Worm (Caenorhabditis elegans) whole organism, young adult: ENCODE data around the gene aptf-3.
A peak's percentile ranks its signal among the peaks of the same experiment; 100 is the strongest.

Experiments used
- B0261.1 ChIP-seq: sonication (generic microtip); optimal IDR thresholded peaks from 2 replicates; lab custom pipeline; 2016; ENCODE audit warnings: mild to moderate bottlenecking, missing genetic modification characterization, moderate library complexity, missing compliant biosample characterization
- B0336.3 ChIP-seq: fragments of 200-800 bp; sonication (Bioruptor generic); IDR thresholded peaks from 2 replicates; pipeline ENCODE4 v1.3.6; 2022; ENCODE audit warnings: missing genetic modification characterization, missing compliant biosample characterization
- C17E4.6 ChIP-seq: fragments of 200-800 bp; sonication (Bioruptor generic); IDR thresholded peaks from 2 replicates; pipeline ENCODE4 v1.3.6; 2022; ENCODE audit warnings: missing genetic modification reagents, missing genetic modification characterization, missing compliant biosample characterization
- F23B12.7 ChIP-seq: sonication (generic microtip); optimal IDR thresholded peaks from 2 replicates; lab custom pipeline; 2017; ENCODE audit warnings: missing genetic modification characterization, mild to moderate bottlenecking, missing compliant biosample characterization, antibody characterized with exemption, moderate library complexity; ENCODE audit not compliant: insufficient read depth
- F33H1.4 ChIP-seq: fragments of 200-800 bp; sonication (Bioruptor generic); IDR thresholded peaks from 2 replicates; pipeline ENCODE4 v1.3.6; 2022; ENCODE audit warnings: missing genetic modification reagents, missing genetic modification characterization, missing compliant biosample characterization
- F39B2.1 ChIP-seq: fragments of 200-800 bp; sonication (Bioruptor generic); IDR thresholded peaks from 2 replicates; pipeline ENCODE4 v1.3.6; 2022; ENCODE audit warnings: missing genetic modification reagents, missing genetic modification characterization, missing compliant biosample characterization
- K11D2.4 ChIP-seq: fragments of 200-800 bp; sonication (Bioruptor generic); IDR thresholded peaks from 2 replicates; pipeline ENCODE4 v1.3.6; 2022; ENCODE audit warnings: missing genetic modification reagents, missing genetic modification characterization, missing compliant biosample characterization
- K12H6.12 ChIP-seq: fragments of 200-800 bp; sonication (Bioruptor generic); optimal IDR thresholded peaks from 2 replicates; lab custom pipeline; 2018; ENCODE audit warnings: mild to moderate bottlenecking, missing genetic modification characterization, missing compliant biosample characterization
- T26A5.8 ChIP-seq: sonication (generic microtip); optimal IDR thresholded peaks from 2 replicates; lab custom pipeline; 2016; ENCODE audit warnings: missing genetic modification characterization, missing compliant biosample characterization
- akir-1 ChIP-seq: fragments of 200-800 bp; sonication (Bioruptor generic); optimal IDR thresholded peaks from 2 replicates; lab custom pipeline; 2018; ENCODE audit warnings: mild to moderate bottlenecking, missing genetic modification characterization, moderate library complexity, missing compliant biosample characterization
- atf-7 ChIP-seq: sonication (generic microtip); optimal IDR thresholded peaks from 2 replicates; lab custom pipeline; 2017; ENCODE audit warnings: mild to moderate bottlenecking, missing genetic modification characterization, missing compliant biosample characterization
- attf-5 ChIP-seq: fragments of 200-800 bp; sonication (Bioruptor generic); optimal IDR thresholded peaks from 2 replicates; lab custom pipeline; 2018; ENCODE audit warnings: mild to moderate bottlenecking, missing genetic modification characterization, missing compliant biosample characterization
- attf-6 ChIP-seq: fragments of 200-800 bp; sonication (Bioruptor generic); IDR thresholded peaks from 2 replicates; pipeline ENCODE4 v1.3.6; 2022; ENCODE audit warnings: missing genetic modification reagents, missing genetic modification characterization, missing compliant biosample characterization
- ccch-3 ChIP-seq: fragments of 200-800 bp; sonication (Bioruptor generic); optimal IDR thresholded peaks from 2 replicates; lab custom pipeline; 2018; ENCODE audit warnings: mild to moderate bottlenecking, missing genetic modification characterization, missing compliant biosample characterization
- dpff-1 ChIP-seq: sonication (generic microtip); optimal IDR thresholded peaks from 2 replicates; lab custom pipeline; 2017; ENCODE audit warnings: mild to moderate bottlenecking, missing genetic modification characterization, missing compliant biosample characterization
- dpl-1 ChIP-seq: fragments of 150-350 bp; optimal IDR thresholded peaks from 2 replicates; lab custom pipeline; 2014; ENCODE audit warnings: missing biosample characterization, missing genetic modification reagents, missing genetic modification characterization
- egrh-3 ChIP-seq: fragments of 200-800 bp; sonication (Bioruptor generic); IDR thresholded peaks from 2 replicates; pipeline ENCODE4 v1.3.6; 2022; ENCODE audit warnings: missing genetic modification reagents, missing genetic modification characterization, missing compliant biosample characterization
- ekl-4 ChIP-seq: fragments of 200-800 bp; sonication (Bioruptor generic); IDR thresholded peaks from 2 replicates; pipeline ENCODE4 v1.3.6; 2022; ENCODE audit warnings: missing genetic modification reagents, missing genetic modification characterization, missing compliant biosample characterization
- fkh-3 ChIP-seq: sonication (generic microtip); optimal IDR thresholded peaks from 2 replicates; lab custom pipeline; 2016; ENCODE audit warnings: mild to moderate bottlenecking, missing genetic modification characterization, missing compliant biosample characterization
- gei-17 ChIP-seq: fragments of 200-800 bp; sonication (Bioruptor generic); optimal IDR thresholded peaks from 2 replicates; lab custom pipeline; 2018; ENCODE audit warnings: mild to moderate bottlenecking, missing genetic modification characterization, missing compliant biosample characterization
- him-1 ChIP-seq: sonication (generic microtip); optimal IDR thresholded peaks from 2 replicates; lab custom pipeline; 2016; ENCODE audit warnings: missing genotype, missing genetic modification reagents, missing genetic modification characterization, missing compliant biosample characterization
- hsf-1 ChIP-seq: fragments of 200-800 bp; sonication (Bioruptor generic); IDR thresholded peaks from 2 replicates; pipeline ENCODE4 v1.3.6; 2022; ENCODE audit warnings: missing genetic modification reagents, missing genetic modification characterization, missing compliant biosample characterization
- lin-35 ChIP-seq, 3 experiments: fragments of 150-350 bp in 2 of 3; sonication (generic microtip) in 1 of 3; optimal IDR thresholded peaks; 2 replicates each; lab custom pipeline; 2014 to 2018; ENCODE audit warnings: missing biosample characterization in 3 of 3, missing genetic modification characterization in 3 of 3, missing genetic modification reagents in 3 of 3
- lin-54 ChIP-seq: fragments of 200-800 bp; sonication (Bioruptor generic); optimal IDR thresholded peaks from 2 replicates; lab custom pipeline; 2018; ENCODE audit warnings: mild to moderate bottlenecking, missing genetic modification characterization, missing compliant biosample characterization
- lir-1 ChIP-seq: fragments of 200-800 bp; sonication (Bioruptor generic); conservative IDR thresholded peaks from 2 replicates; pipeline ENCODE4 v1.3.6; 2022; ENCODE audit warnings: missing genetic modification reagents, missing genetic modification characterization, missing compliant biosample characterization
- lsl-1 ChIP-seq: fragments of 200-800 bp; sonication (Bioruptor generic); optimal IDR thresholded peaks from 2 replicates; lab custom pipeline; 2018; ENCODE audit warnings: mild to moderate bottlenecking, missing genetic modification characterization, moderate library complexity, missing compliant biosample characterization
- madf-10 ChIP-seq: sonication (generic microtip); optimal IDR thresholded peaks from 2 replicates; lab custom pipeline; 2016; ENCODE audit warnings: mild to moderate bottlenecking, missing genetic modification characterization, missing compliant biosample characterization
- mxl-1 ChIP-seq: sonication (generic microtip); optimal IDR thresholded peaks from 2 replicates; lab custom pipeline; 2016; ENCODE audit warnings: missing genetic modification characterization, missing compliant biosample characterization
- nfya-1 ChIP-seq: sonication (generic microtip); optimal IDR thresholded peaks from 2 replicates; lab custom pipeline; 2017; ENCODE audit warnings: antibody characterized with exemption, missing compliant biosample characterization, missing genetic modification characterization, borderline replicate concordance; ENCODE audit not compliant: insufficient read depth
- nhr-120 ChIP-seq: fragments of 200-800 bp; sonication (Bioruptor generic); IDR thresholded peaks from 2 replicates; pipeline ENCODE4 v1.3.6; 2022; ENCODE audit warnings: missing genetic modification characterization, missing compliant biosample characterization
- nhr-179 ChIP-seq: sonication (generic microtip); optimal IDR thresholded peaks from 2 replicates; lab custom pipeline; 2016; ENCODE audit warnings: mild to moderate bottlenecking, missing genetic modification characterization, missing compliant biosample characterization
- pha-4 ChIP-seq: fragments of 150-350 bp; sonication (generic microtip); optimal IDR thresholded peaks from 2 replicates; lab custom pipeline; 2014; ENCODE audit warnings: missing biosample characterization, missing genetic modification reagents, missing genetic modification characterization
- rec-8 ChIP-seq, 2 experiments: sonication (generic microtip); optimal IDR thresholded peaks; 2 replicates each; lab custom pipeline; 2016; ENCODE audit warnings: mild to moderate bottlenecking in 2 of 2, missing genetic modification characterization in 2 of 2, missing genetic modification reagents in 2 of 2, missing genotype in 2 of 2, missing biosample characterization in 1 of 2, missing compliant biosample characterization in 1 of 2, moderate library complexity in 1 of 2
- sdz-38 ChIP-seq: sonication (generic microtip); optimal IDR thresholded peaks from 2 replicates; lab custom pipeline; 2016; ENCODE audit warnings: missing genotype, missing genetic modification characterization, missing compliant biosample characterization
- snpc-1.3 ChIP-seq: sonication (generic microtip); optimal IDR thresholded peaks from 2 replicates; lab custom pipeline; 2017; ENCODE audit warnings: missing genetic modification characterization, mild to moderate bottlenecking, missing compliant biosample characterization, antibody characterized with exemption, moderate library complexity, missing genotype, missing genetic modification reagents; ENCODE audit not compliant: insufficient read depth
- snpc-3.4 ChIP-seq: sonication (generic microtip); optimal IDR thresholded peaks from 2 replicates; lab custom pipeline; 2017; ENCODE audit warnings: missing genetic modification characterization, mild to moderate bottlenecking, missing compliant biosample characterization, antibody characterized with exemption, moderate library complexity, missing genotype, missing genetic modification reagents
- snpc-4 ChIP-seq, 5 experiments: fragments of 150-350 bp in 1 of 5; sonication (generic microtip) in 4 of 5; optimal IDR thresholded peaks; 2 replicates each; lab custom pipeline; 2014 to 2018; ENCODE audit warnings: missing genetic modification characterization in 5 of 5, missing biosample characterization in 3 of 5, antibody characterized with exemption in 2 of 5, mild to moderate bottlenecking in 2 of 5, missing compliant biosample characterization in 2 of 5, missing genotype in 2 of 5, moderate library complexity in 2 of 5, missing genetic modification reagents in 1 of 5
- somi-1 ChIP-seq: fragments of 200-800 bp; sonication (Bioruptor generic); optimal IDR thresholded peaks from 2 replicates; lab custom pipeline; 2018; ENCODE audit warnings: mild to moderate bottlenecking, missing genetic modification characterization, missing compliant biosample characterization
- tbp1 ChIP-seq: fragments of 200-800 bp; sonication (Bioruptor generic); optimal IDR thresholded peaks from 2 replicates; lab custom pipeline; 2018; ENCODE audit warnings: mild to moderate bottlenecking, missing genetic modification characterization, missing compliant biosample characterization
- tlf-1 ChIP-seq: fragments of 200-800 bp; sonication (Bioruptor generic); optimal IDR thresholded peaks from 2 replicates; lab custom pipeline; 2018; ENCODE audit warnings: mild to moderate bottlenecking, missing genetic modification characterization, missing compliant biosample characterization
- unc-130 ChIP-seq: sonication (generic microtip); optimal IDR thresholded peaks from 2 replicates; lab custom pipeline; 2016; ENCODE audit warnings: missing genetic modification reagents, missing genetic modification characterization, missing compliant biosample characterization
- unc-62 ChIP-seq: fragments of 150-350 bp; optimal IDR thresholded peaks from 2 replicates; lab custom pipeline; 2014; ENCODE audit warnings: missing biosample characterization, missing genetic modification reagents, missing genetic modification characterization
- ztf-18 ChIP-seq: sonication (generic microtip); optimal IDR thresholded peaks from 2 replicates; lab custom pipeline; 2016; ENCODE audit warnings: missing genotype, mild to moderate bottlenecking, missing genetic modification characterization, missing compliant biosample characterization

Gene aptf-3

ce11 chrII:8570977-8571376, 23.0 kb upstream of the aptf-3 start, which contains the start of gene bcs-1 (continued):
- TF ChIP-seq C17E4.6 (GFP tag; lab: Robert Waterston, UW) = 0 out of 2 replicates have a peak, but pooled peaks have one; percentile 14
- TF ChIP-seq B0261.1 = no peak
- no peak for TF ChIP-seq K12H6.12
- TF ChIP-seq snpc-3.4 (tag; lab: Kevin White, UChicago) = no peak
- TF ChIP-seq snpc-4 (GFP tag; optimal IDR thresholded peaks at IDR 0.05; lab: Kevin White, UChicago) = peak; percentile 28
- TF ChIP-seq snpc-4 (tag; optimal IDR thresholded peaks at IDR 0.05; lab: Kevin White, UChicago) = no peak
- 0 out of 2 replicates have a peak, but pooled peaks have one; percentile 44 for TF ChIP-seq F39B2.1 (GFP tag; lab: Robert Waterston, UW)
- TF ChIP-seq B0336.3 = peak; percentile 52; the same call in 1 of the 2 replicates
- TF ChIP-seq him-1 (tag; lab: Kevin White, UChicago) = no peak
- no peak for TF ChIP-seq lir-1 (GFP tag; lab: Robert Waterston, UW)
- peak; percentile 19 for TF ChIP-seq F33H1.4 (GFP tag; lab: Robert Waterston, UW)
- TF ChIP-seq akir-1 (GFP tag; lab: Kevin White, UChicago) = no peak
- no peak for TF ChIP-seq ztf-18 (tag; lab: Kevin White, UChicago)
- TF ChIP-seq attf-6 (GFP tag; lab: Robert Waterston, UW) = peak; percentile 42
- TF ChIP-seq nfya-1 = no peak
- TF ChIP-seq lsl-1 (GFP tag; lab: Kevin White, UChicago) = peak; percentile 26

- TF ChIP-seq lin-54 (GFP tag; lab: Kevin White, UChicago) = no peak
- TF ChIP-seq hsf-1 (GFP tag; lab: Robert Waterston, UW) = no peak
- no peak for TF ChIP-seq snpc-1.3 (tag; lab: Kevin White, UChicago)
- no peak for TF ChIP-seq tbp1 (GFP tag; lab: Kevin White, UChicago)
- no peak for TF ChIP-seq egrh-3 (GFP tag; lab: Robert Waterston, UW)
- TF ChIP-seq tlf-1 = no peak
- TF ChIP-seq, all 124 proteins: peak for 0
These were observed 20.9 kb upstream of the aptf-3 start, which contains the start of gene F54C9.7 for ce11 chrII:8573044-8573443. F54C9.7 (plus strand) TSS chrII:8573344.

- TF ChIP-seq hsf-1 (GFP tag; lab: Robert Waterston, UW) (peak; percentile 65; the same call in 1 of the 2 replicates), lin-35 (GFP tag; optimal IDR thresholded peaks at IDR 0.05; lab: Kevin White, UChicago) (peak in 1 of 3 experiments; percentile 2), nfya-1 (no peak), tlf-1 (peak; percentile 25), attf-6 (GFP tag; lab: Robert Waterston, UW) (no peak), mxl-1 (no peak), unc-62 (GFP tag; lab: Kevin White, UChicago) (no peak), madf-10 (no peak), fkh-3 (no peak), F23B12.7 (tag; lab: Kevin White, UChicago) (no peak), sdz-38 (tag; lab: Kevin White, UChicago) (no peak), gei-17 (GFP tag; lab: Kevin White, UChicago) (no peak), ekl-4 (GFP tag; lab: Robert Waterston, UW) (0 out of 2 replicates have a peak, but pooled peaks have one; percentile 41), attf-5 (GFP tag; lab: Kevin White, UChicago) (no peak), nhr-179 (no peak), ccch-3 (GFP tag; lab: Kevin White, UChicago) (no peak), T26A5.8 (no peak), rec-8 (tag; optimal IDR thresholded peaks at IDR 0.05; lab: Kevin White, UChicago) (no peak), akir-1 (GFP tag; lab: Kevin White, UChicago) (no peak), egrh-3 (GFP tag; lab: Robert Waterston, UW) (no peak), ztf-18 (tag; lab: Kevin White, UChicago) (no peak), nhr-120 (GFP tag; lab: Robert Waterston, UW) (no peak), dpff-1 (tag; lab: Kevin White, UChicago) (no peak), unc-130 (GFP tag; lab: Kevin White, UChicago) (peak; percentile 29), K11D2.4 (no peak), atf-7 (tag; lab: Kevin White, UChicago) (no peak), him-1 (tag; lab: Kevin White, UChicago) (no peak), pha-4 (tag; lab: Kevin White, UChicago) (no peak), somi-1 (GFP tag; lab: Kevin White, UChicago) (no peak), dpl-1 (GFP tag; lab: Kevin White, UChicago) (peak; percentile 63)
These were observed 18.8 kb upstream of the aptf-3 start, which contains the start of gene puf-5 for ce11 chrII:8575184-8575583. puf-5 (plus strand) TSS chrII:8575541.
